Worm (Caenorhabditis elegans) whole organism, L1 larva: ENCODE data around the gene slc-17.4.

ENCODE experiments used
- aly-2 ChIP-seq: fragments of 150-350 bp; optimal IDR thresholded peaks from 2 replicates; lab custom pipeline; 2014; ENCODE audit warnings: missing biosample characterization, missing genetic modification characterization
- egl-13 ChIP-seq: sonication (generic microtip); optimal IDR thresholded peaks from 2 replicates; lab custom pipeline; 2016; ENCODE audit warnings: missing genotype, missing genetic modification reagents, missing genetic modification characterization, missing compliant biosample characterization
- fkh-10 ChIP-seq: sonication (generic microtip); optimal IDR thresholded peaks from 2 replicates; lab custom pipeline; 2017; ENCODE audit warnings: missing biosample characterization, missing genetic modification reagents, missing genetic modification characterization
- lin-39 ChIP-seq: fragments of 150-350 bp; optimal IDR thresholded peaks from 2 replicates; lab custom pipeline; 2014; ENCODE audit warnings: missing biosample characterization, missing genetic modification reagents, missing genetic modification characterization
- mef-2 ChIP-seq: fragments of 150-350 bp; optimal IDR thresholded peaks from 2 replicates; lab custom pipeline; 2014; ENCODE audit warnings: missing biosample characterization, missing genetic modification characterization
- nhr-11 ChIP-seq: fragments of 150-350 bp; optimal IDR thresholded peaks from 2 replicates; lab custom pipeline; 2014; ENCODE audit warnings: missing biosample characterization, missing genetic modification characterization
- nhr-71 ChIP-seq: sonication (generic microtip); optimal IDR thresholded peaks from 2 replicates; lab custom pipeline; 2016; ENCODE audit warnings: mild to moderate bottlenecking, missing genetic modification characterization, moderate library complexity, missing compliant biosample characterization
- nhr-90 ChIP-seq: sonication (generic microtip); optimal IDR thresholded peaks from 2 replicates; lab custom pipeline; 2016; ENCODE audit warnings: mild to moderate bottlenecking, missing genetic modification characterization, missing compliant biosample characterization; ENCODE audit not compliant: poor library complexity
- unc-62 ChIP-seq: fragments of 150-350 bp; optimal IDR thresholded peaks from 2 replicates; lab custom pipeline; 2014; ENCODE audit warnings: missing biosample characterization, missing genetic modification reagents, missing genetic modification characterization
- unc-98 ChIP-seq: fragments of 200-800 bp; sonication (Bioruptor generic); IDR thresholded peaks from 2 replicates; pipeline ENCODE4 v1.3.6; 2022; ENCODE audit warnings: missing genetic modification characterization, missing compliant biosample characterization

DNA sequence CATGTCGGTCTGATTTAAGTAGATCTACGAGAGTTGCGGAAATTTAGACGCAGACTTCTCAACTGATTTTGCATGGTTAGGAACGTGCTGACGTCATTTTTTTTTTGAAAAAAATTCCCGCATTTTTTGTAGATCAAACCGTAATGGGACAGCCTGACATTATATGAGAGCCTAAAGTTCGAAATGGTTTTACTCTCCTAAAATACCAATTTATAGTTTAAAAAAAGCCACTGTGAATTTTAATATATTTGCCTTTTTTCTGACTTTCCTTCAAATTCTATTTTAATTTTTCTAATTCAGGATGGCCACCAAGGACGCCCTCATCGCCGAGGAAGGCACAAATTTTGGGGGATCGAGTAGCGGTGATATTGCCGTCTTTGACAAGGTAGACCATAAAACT, 22.5 kb downstream of the slc-17.4 start, which contains the start of gene atgp-1:
- TF ChIP-seq aly-2 (tag; lab: Kevin White, UChicago) (no peak), nhr-90 (tag; lab: Kevin White, UChicago) (no peak), lin-39 (tag; lab: Kevin White, UChicago) (no peak), mef-2 (no peak), unc-98 (no peak), nhr-11 (tag; lab: Kevin White, UChicago) (no peak), egl-13 (tag; lab: Kevin White, UChicago) (no peak), unc-62 (GFP tag; lab: Kevin White, UChicago) (no peak), fkh-10 (GFP tag; lab: Kevin White, UChicago) (no peak), nhr-71 (tag; lab: Kevin White, UChicago) (no peak)
